Fruit fly (Drosophila melanogaster) whole organism, embryonic: Measurements from ENCODE around the gene CG33181.
A peak's percentile ranks its signal among the peaks of the same experiment; 100 is the strongest.

Source experiments
- ATbp ChIP-seq: fragments of 200-800 bp; sonication (Bioruptor generic); optimal IDR thresholded peaks from 2 replicates; lab custom pipeline; 2017; ENCODE audit warnings: missing biosample characterization, mild to moderate bottlenecking, missing genetic modification characterization, missing genetic modification reagents
- Antp ChIP-seq: fragments of 200-800 bp; sonication (Bioruptor generic); optimal IDR thresholded peaks from 3 replicates; lab custom pipeline; 2016; ENCODE audit warnings: missing biosample characterization, missing genetic modification characterization
- B-H1 ChIP-seq: fragments of 200-800 bp; sonication (Bioruptor generic); IDR thresholded peaks from 3 replicates; pipeline ENCODE4 v1.3.6; 2022; ENCODE audit warnings: missing biosample characterization, missing genetic modification characterization
- B-H2 ChIP-seq: fragments of 200-800 bp; sonication (Bioruptor generic); optimal IDR thresholded peaks from 2 replicates; lab custom pipeline; 2018; ENCODE audit warnings: missing biosample characterization, mild to moderate bottlenecking, missing genetic modification characterization
- CG10543 ChIP-seq: fragments of 200-800 bp; sonication (Bioruptor generic); optimal IDR thresholded peaks from 3 replicates; lab custom pipeline; 2017; ENCODE audit warnings: missing biosample characterization, mild to moderate bottlenecking, missing genetic modification characterization, moderate library complexity
- CG10654 ChIP-seq: fragments of 200-800 bp; sonication (Bioruptor generic); optimal IDR thresholded peaks from 2 replicates; lab custom pipeline; 2016; ENCODE audit warnings: missing biosample characterization, missing genetic modification characterization
- CG12659 ChIP-seq: fragments of 200-800 bp; sonication (Bioruptor generic); optimal IDR thresholded peaks from 3 replicates; lab custom pipeline; 2017; ENCODE audit warnings: mild to moderate bottlenecking, missing biosample characterization, missing genetic modification reagents, missing genetic modification characterization
- CG12769 ChIP-seq: fragments of 200-800 bp; sonication (Bioruptor generic); optimal IDR thresholded peaks from 2 replicates; lab custom pipeline; 2019; ENCODE audit warnings: missing biosample characterization, mild to moderate bottlenecking, missing genetic modification characterization, moderate library complexity
- CG13123 ChIP-seq: fragments of 200-800 bp; sonication (Bioruptor generic); optimal IDR thresholded peaks from 2 replicates; lab custom pipeline; 2016; ENCODE audit warnings: missing biosample characterization, missing genetic modification characterization
- CG13287 ChIP-seq: fragments of 200-800 bp; sonication (Bioruptor generic); IDR thresholded peaks from 2 replicates; pipeline ENCODE4 v1.3.6; 2022; ENCODE audit warnings: missing biosample characterization, missing genetic modification characterization; ENCODE audit not compliant: partially characterized antibody
- CG14860 ChIP-seq: fragments of 200-800 bp; sonication (Bioruptor generic); IDR thresholded peaks from 3 replicates; pipeline ENCODE4 v1.3.6; 2022; ENCODE audit warnings: missing biosample characterization, missing genetic modification characterization; ENCODE audit not compliant: partially characterized antibody
- CG15514 ChIP-seq: fragments of 200-800 bp; sonication (Bioruptor generic); optimal IDR thresholded peaks from 3 replicates; lab custom pipeline; 2017; ENCODE audit warnings: missing biosample characterization, missing genetic modification characterization, mild to moderate bottlenecking, moderate library complexity, missing genetic modification reagents
- CG17829 ChIP-seq: fragments of 200-800 bp; optimal IDR thresholded peaks from 2 replicates; lab custom pipeline; 2019; ENCODE audit warnings: missing biosample characterization, mild to moderate bottlenecking, missing genetic modification characterization, moderate library complexity
- CG17912 ChIP-seq: fragments of 200-800 bp; sonication (Bioruptor generic); optimal IDR thresholded peaks from 2 replicates; lab custom pipeline; 2018; ENCODE audit warnings: missing biosample characterization, mild to moderate bottlenecking, missing genetic modification characterization
- CG2116 ChIP-seq: fragments of 200-800 bp; sonication (Bioruptor generic); optimal IDR thresholded peaks from 3 replicates; lab custom pipeline; 2018; ENCODE audit warnings: missing biosample characterization, mild to moderate bottlenecking, missing genetic modification characterization
- CG33557 ChIP-seq: fragments of 200-800 bp; sonication (Bioruptor generic); optimal IDR thresholded peaks from 2 replicates; lab custom pipeline; 2019; ENCODE audit warnings: missing biosample characterization, mild to moderate bottlenecking, missing genetic modification characterization, moderate library complexity
- CG3407 ChIP-seq: fragments of 200-800 bp; sonication (Bioruptor generic); optimal IDR thresholded peaks from 2 replicates; lab custom pipeline; 2018; ENCODE audit warnings: missing biosample characterization, mild to moderate bottlenecking, missing genetic modification characterization
- CG34224 ChIP-seq: fragments of 200-800 bp; sonication (Bioruptor generic); IDR thresholded peaks from 3 replicates; pipeline ENCODE4 v1.3.6; 2022; ENCODE audit warnings: missing biosample characterization, missing genetic modification characterization; ENCODE audit not compliant: partially characterized antibody
- CG6175 ChIP-seq: fragments of 200-800 bp; sonication (Bioruptor generic); IDR thresholded peaks from 3 replicates; pipeline ENCODE4 v1.3.6; 2022; ENCODE audit warnings: missing biosample characterization, missing genetic modification characterization
- CG8089 ChIP-seq: fragments of 200-800 bp; sonication (Bioruptor generic); optimal IDR thresholded peaks from 3 replicates; lab custom pipeline; 2016; ENCODE audit warnings: missing biosample characterization, missing genetic modification characterization
- CG9932 ChIP-seq: fragments of 200-800 bp; sonication (Bioruptor generic); IDR thresholded peaks from 2 replicates; pipeline ENCODE4 v1.3.6; 2022; ENCODE audit warnings: missing biosample characterization, missing genetic modification characterization
- Dbx ChIP-seq: fragments of 200-800 bp; sonication (Bioruptor generic); IDR thresholded peaks from 3 replicates; pipeline ENCODE4 v1.3.6; 2022; ENCODE audit warnings: missing biosample characterization, missing genetic modification characterization
- Dip3 ChIP-seq: fragments of 200-800 bp; sonication (Bioruptor generic); optimal IDR thresholded peaks from 3 replicates; lab custom pipeline; 2016; ENCODE audit warnings: missing biosample characterization, missing genetic modification characterization
- Elba2 ChIP-seq: fragments of 200-800 bp; sonication (Bioruptor generic); optimal IDR thresholded peaks from 3 replicates; lab custom pipeline; 2016; ENCODE audit warnings: missing biosample characterization, missing genetic modification characterization
- Ets97D ChIP-seq: fragments of 200-800 bp; sonication (Bioruptor generic); optimal IDR thresholded peaks from 3 replicates; lab custom pipeline; 2016; ENCODE audit warnings: missing biosample characterization, missing genetic modification characterization
- Gug ChIP-seq: fragments of 200-800 bp; sonication (Bioruptor generic); IDR thresholded peaks from 4 replicates; pipeline ENCODE4 v1.3.6; 2022; ENCODE audit warnings: missing biosample characterization, missing genetic modification characterization
- MESR4 ChIP-seq: fragments of 200-800 bp; sonication (Bioruptor generic); optimal IDR thresholded peaks from 2 replicates; lab custom pipeline; 2018; ENCODE audit warnings: missing biosample characterization, mild to moderate bottlenecking, missing genetic modification characterization, moderate library complexity
- Rfx ChIP-seq: fragments of 200-800 bp; sonication (Bioruptor generic); IDR thresholded peaks from 2 replicates; pipeline ENCODE4 v1.3.6; 2022; ENCODE audit warnings: missing biosample characterization, missing genetic modification characterization
- Side ChIP-seq: fragments of 200-800 bp; sonication (Bioruptor generic); optimal IDR thresholded peaks from 2 replicates; lab custom pipeline; 2016; ENCODE audit warnings: missing biosample characterization, missing genetic modification characterization
- Spps ChIP-seq: fragments of 200-800 bp; sonication (Bioruptor generic); optimal IDR thresholded peaks from 2 replicates; lab custom pipeline; 2018; ENCODE audit warnings: missing biosample characterization, mild to moderate bottlenecking, missing genetic modification characterization
- bigmax ChIP-seq: fragments of 200-800 bp; sonication (Bioruptor generic); optimal IDR thresholded peaks from 2 replicates; lab custom pipeline; 2018; ENCODE audit warnings: missing biosample characterization, mild to moderate bottlenecking, missing genetic modification characterization
- caup ChIP-seq: fragments of 200-800 bp; sonication (Bioruptor generic); optimal IDR thresholded peaks from 3 replicates; lab custom pipeline; 2017; ENCODE audit warnings: missing biosample characterization, mild to moderate bottlenecking, missing genetic modification characterization, moderate library complexity; ENCODE audit not compliant: severe bottlenecking
- chinmo ChIP-seq: fragments of 200-800 bp; sonication (Bioruptor generic); IDR thresholded peaks from 4 replicates; pipeline ENCODE4 v1.3.6; 2022; ENCODE audit warnings: missing biosample characterization, missing genetic modification characterization; ENCODE audit not compliant: partially characterized antibody
- ewg ChIP-seq: fragments of 200-800 bp; sonication (Bioruptor generic); optimal IDR thresholded peaks from 3 replicates; lab custom pipeline; 2017; ENCODE audit warnings: mild to moderate bottlenecking, missing biosample characterization, missing genetic modification reagents, missing genetic modification characterization
- exex ChIP-seq: fragments of 200-800 bp; sonication (Bioruptor generic); optimal IDR thresholded peaks from 4 replicates; lab custom pipeline; 2018; ENCODE audit warnings: missing biosample characterization, mild to moderate bottlenecking, missing genetic modification characterization, moderate library complexity
- fu2 ChIP-seq: fragments of 200-800 bp; sonication (Bioruptor generic); optimal IDR thresholded peaks from 2 replicates; lab custom pipeline; 2016; ENCODE audit warnings: missing biosample characterization, missing genetic modification characterization
- lab ChIP-seq: fragments of 200-800 bp; sonication (Bioruptor generic); optimal IDR thresholded peaks from 3 replicates; lab custom pipeline; 2017; ENCODE audit warnings: missing biosample characterization, missing genetic modification characterization, mild to moderate bottlenecking, moderate library complexity, missing genetic modification reagents
- org-1 ChIP-seq: fragments of 200-800 bp; sonication (Bioruptor generic); optimal IDR thresholded peaks from 2 replicates; lab custom pipeline; 2017; ENCODE audit warnings: missing biosample characterization, missing genetic modification characterization
- otp ChIP-seq: fragments of 200-800 bp; sonication (Bioruptor generic); IDR thresholded peaks from 3 replicates; pipeline ENCODE4, ENCODE4 v1.3.6; 2022; ENCODE audit warnings: missing biosample characterization, missing genetic modification characterization
- pan ChIP-seq, 4 experiments: fragments of >200 bp in 3 of 4; fragments of 200-800 bp in 1 of 4; sonication (Bioruptor generic) in 1 of 4; optimal IDR thresholded peaks in 3 of 4; IDR thresholded peaks in 1 of 4; 2 replicates each; pipeline versions ENCODE4 v1.3.6 to Lab custom; 2017 to 2022; ENCODE audit warnings: missing biosample characterization in 2 of 4, missing genetic modification characterization in 2 of 4, mixed read lengths in 1 of 4
- peb ChIP-seq: fragments of 200-800 bp; sonication (Bioruptor generic); IDR thresholded peaks from 2 replicates; pipeline ENCODE4 v1.3.6; 2022; ENCODE audit warnings: missing biosample characterization, missing genetic modification characterization
- pho ChIP-seq: fragments of 200-800 bp; sonication (Bioruptor generic); optimal IDR thresholded peaks from 2 replicates; lab custom pipeline; 2016; ENCODE audit warnings: missing biosample characterization, missing genetic modification characterization
- slbo ChIP-seq: fragments of 200-800 bp; sonication (Bioruptor generic); IDR thresholded peaks from 2 replicates; pipeline ENCODE4 v1.3.6; 2022; ENCODE audit warnings: missing biosample characterization, missing genetic modification characterization
- sqz ChIP-seq: fragments of 200-800 bp; sonication (Bioruptor generic); optimal IDR thresholded peaks from 3 replicates; lab custom pipeline; 2018; ENCODE audit warnings: missing biosample characterization, mild to moderate bottlenecking, missing genetic modification characterization
- sug ChIP-seq: fragments of 200-800 bp; optimal IDR thresholded peaks from 2 replicates; lab custom pipeline; 2019; ENCODE audit warnings: missing biosample characterization, mild to moderate bottlenecking, missing genetic modification characterization, moderate library complexity
- ttk ChIP-seq: fragments of 200-800 bp; sonication (Bioruptor generic); IDR thresholded peaks from 2 replicates; pipeline ENCODE4 v2.1.2; 2022; ENCODE audit warnings: missing biosample characterization, missing genetic modification characterization
- zen ChIP-seq: fragments of 200-800 bp; sonication (Bioruptor generic); optimal IDR thresholded peaks from 3 replicates; lab custom pipeline; 2018; ENCODE audit warnings: missing biosample characterization, mild to moderate bottlenecking, missing genetic modification characterization, moderate library complexity

Gene CG33181

DNA sequence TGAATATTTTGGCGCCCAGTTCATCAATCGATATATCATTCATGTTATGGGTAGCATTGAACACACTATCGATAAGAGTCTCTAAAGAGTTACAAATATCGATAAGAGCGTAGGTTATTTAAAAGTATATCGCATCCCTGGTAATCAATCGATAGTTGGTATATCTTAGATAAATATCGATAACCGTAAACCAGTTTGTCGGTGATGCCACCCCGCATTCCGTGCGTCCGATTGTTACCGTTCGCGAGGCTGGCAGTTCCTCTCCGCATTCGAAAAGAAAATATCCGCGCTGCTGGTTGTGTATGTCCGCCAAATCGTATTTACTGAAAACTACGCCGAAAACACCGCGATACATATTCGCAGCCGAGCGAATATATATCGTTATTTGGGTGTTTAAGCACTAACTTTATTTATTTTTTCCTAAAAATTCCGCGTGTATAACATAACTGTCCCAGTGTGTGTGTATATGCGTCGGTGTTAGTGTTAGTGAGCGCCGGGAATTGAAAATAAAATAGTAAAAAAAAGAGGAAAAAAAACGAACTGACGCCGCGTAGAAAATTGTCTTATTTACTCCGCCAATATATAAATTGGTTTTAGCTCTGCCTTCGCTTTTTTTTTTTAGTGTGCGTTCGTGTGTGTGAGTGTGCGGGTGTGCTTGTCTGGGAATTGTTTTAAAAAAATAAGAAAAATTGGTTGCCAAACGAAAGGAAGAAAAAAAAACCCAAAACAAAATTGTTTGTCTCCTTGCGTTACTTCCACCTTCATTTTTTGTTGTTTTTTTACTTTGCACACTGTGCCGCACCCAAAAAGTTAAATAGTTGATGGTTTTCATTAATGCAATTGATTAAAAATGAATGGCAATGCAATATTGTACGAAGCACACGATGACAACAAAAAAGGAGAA, 28.2 kb downstream of the CG33181 start, which contains the start of gene Nrg:
Gene Nrg (plus strand): TSS at position 253 of the 904 bp plus-strand sequence.
- TF ChIP-seq Dip3 (no peak), Rfx (peak; percentile 50; the same call in 1 of the 2 replicates), CG15514 (GFP tag; lab: Kevin White, UChicago) (peak; percentile 91), Antp (GFP tag; lab: Kevin White, UChicago) (peak; percentile 39), B-H1 (GFP tag; lab: Robert Waterston, UW) (no peak), fu2 (GFP tag; lab: Kevin White, UChicago) (no peak), CG14860 (GFP tag; lab: Robert Waterston, UW) (peak; percentile 98), ewg (no peak), Spps (tag; lab: Kevin White, UChicago) (no peak), Gug (GFP tag; lab: Robert Waterston, UW) (peak; percentile 18; the same call in 1 of the 4 replicates), CG34224 (GFP tag; lab: Robert Waterston, UW) (peak; percentile 100), Ets97D (GFP tag; lab: Kevin White, UChicago) (peak; percentile 93), CG12769 (tag; lab: Kevin White, UChicago) (peak; percentile 73), CG33557 (GFP tag; lab: Kevin White, UChicago) (no peak), slbo (peak; percentile 43), ttk (no peak), CG13287 (GFP tag; lab: Robert Waterston, UW) (peak; percentile 100), CG9932 (GFP tag; lab: Robert Waterston, UW) (peak; percentile 62), sqz (GFP tag; lab: Kevin White, UChicago) (peak; percentile 75), CG6175 (GFP tag; lab: Robert Waterston, UW) (no peak), pho (GFP tag; lab: Kevin White, UChicago) (peak; percentile 33), pan (optimal IDR thresholded peaks at IDR 0.05; lab: Kevin White, UChicago) (no peak), pan (GFP tag; optimal IDR thresholded peaks at IDR 0.05 in 1 of 2, IDR thresholded peaks at IDR 0.05 in 1 of 2) (peak in 1 of 2 experiments; percentile 23), ATbp (GFP tag; lab: Kevin White, UChicago) (peak; percentile 10), CG13123 (GFP tag; lab: Kevin White, UChicago) (no peak), CG12659 (GFP tag; lab: Kevin White, UChicago) (peak; percentile 79), B-H2 (GFP tag; lab: Kevin White, UChicago) (peak; percentile 37), CG17912 (GFP tag; lab: Kevin White, UChicago) (peak; percentile 18), CG2116 (GFP tag; lab: Kevin White, UChicago) (peak; percentile 92), Dbx (GFP tag; lab: Robert Waterston, UW) (peak; percentile 61; the same call in 1 of the 3 replicates), MESR4 (GFP tag; lab: Kevin White, UChicago) (peak; percentile 58), CG17829 (tag; lab: Kevin White, UChicago) (peak; percentile 56), CG10543 (peak; percentile 65), caup (GFP tag; lab: Kevin White, UChicago) (peak; percentile 69), lab (peak; percentile 67), chinmo (peak; percentile 99), CG3407 (GFP tag; lab: Kevin White, UChicago) (no peak), peb (GFP tag; lab: Robert Waterston, UW) (no peak), sug (tag; lab: Kevin White, UChicago) (peak; percentile 50), bigmax (peak; percentile 35), CG8089 (GFP tag; lab: Kevin White, UChicago) (peak; percentile 9), exex (tag; lab: Kevin White, UChicago) (peak; percentile 27), org-1 (GFP tag; lab: Kevin White, UChicago) (no peak), Elba2 (GFP tag; lab: Kevin White, UChicago) (no peak), zen (tag; lab: Kevin White, UChicago) (peak; percentile 68), Side (GFP tag; lab: Kevin White, UChicago) (peak; percentile 23), otp (0 out of 3 replicates have a peak, but pooled peaks have one; percentile 52), CG10654 (GFP tag; lab: Kevin White, UChicago) (no peak)
